Worm (Caenorhabditis elegans): ENCODE measurements around the gene lido-9.
A peak's percentile ranks its signal among the peaks of the same experiment; 100 is the strongest.
"Not testable (repeated sequence)": the region's sequence is repeated elsewhere in the genome, so short reads cannot be mapped to it uniquely, and the experiment has no call there.

The lido-9 gene

ce11 chrII:3030416-3030815, 29.8 kb downstream of the lido-9 start:
- TF ChIP-seq duxl-1 (tag; optimal IDR thresholded peaks at IDR 0.05; ENCODE audit: poor library complexity) (no peak), ceh-82 (tag; optimal IDR thresholded peaks at IDR 0.05) (no peak), zfp-2 (tag; optimal IDR thresholded peaks at IDR 0.05) (no peak), egl-27 (tag; optimal IDR thresholded peaks at IDR 0.05) (no peak), egl-43 (GFP tag; IDR thresholded peaks at IDR 0.05) (no peak)

ce11 chrII:3031292-3031691, 30.7 kb downstream of the lido-9 start:
- TF ChIP-seq F26F4.8 (GFP tag; conservative IDR thresholded peaks at IDR 0.05) (0 out of 2 replicates have a peak, but pooled peaks have one; percentile 17), tra-1 (GFP tag; IDR thresholded peaks at IDR 0.05) (0 out of 2 replicates have a peak, but pooled peaks have one; percentile 33), pha-4 (GFP tag; IDR thresholded peaks at IDR 0.05) (peak; percentile 45; the same call in 1 of the 2 replicates), vab-7 (GFP tag; IDR thresholded peaks at IDR 0.05) (0 out of 2 replicates have a peak, but pooled peaks have one; percentile 10), lin-38 (GFP tag; IDR thresholded peaks at IDR 0.05) (peak; percentile 47), dmd-8 (GFP tag; IDR thresholded peaks at IDR 0.05) (0 out of 2 replicates have a peak, but pooled peaks have one; percentile 59)
- not testable (repeated sequence) for TF ChIP-seq pha-4 (tag; optimal IDR thresholded peaks at IDR 0.05)

- TF ChIP-seq lsy-2 (tag; optimal IDR thresholded peaks at IDR 0.05); hlh-11 (tag; optimal IDR thresholded peaks at IDR 0.05); ceh-32 (tag; optimal IDR thresholded peaks at IDR 0.05; ENCODE audit: poor library complexity): not testable (repeated sequence)
Measured at ce11 chrII:3032480-3032879, 31.9 kb downstream of the lido-9 start, which contains the start of gene B0454.6. Gene B0454.6, plus strand, starts transcription at chrII:3032780.

- TF ChIP-seq vab-7 (GFP tag; IDR thresholded peaks at IDR 0.05) = no peak
- TF ChIP-seq lir-3 (tag; optimal IDR thresholded peaks at IDR 0.05) = no peak
- peak; percentile 75 for TF ChIP-seq set-16 (GFP tag; IDR thresholded peaks at IDR 0.05)
- TF ChIP-seq saeg-2 (GFP tag; IDR thresholded peaks at IDR 0.05) = no peak
- TF ChIP-seq Y5F2A.4 (GFP tag; optimal IDR thresholded peaks at IDR 0.05) = no peak
- TF ChIP-seq ceh-28 (tag; optimal IDR thresholded peaks at IDR 0.05) = peak; percentile 55
Measured at ce11 chrII:3034914-3035313, 34.3 kb downstream of the lido-9 start.

ce11 chrII:3036344-3036743, 35.8 kb downstream of the lido-9 start:
- no peak for TF ChIP-seq snpc-1.2 (GFP tag; IDR thresholded peaks at IDR 0.05)
- TF ChIP-seq aha-1 (tag) = peak; percentile 81
- TF ChIP-seq ZK337.2 (GFP tag; IDR thresholded peaks at IDR 0.05) = 0 out of 2 replicates have a peak, but pooled peaks have one; percentile 10
- no peak for TF ChIP-seq ZK546.5 (tag; optimal IDR thresholded peaks at IDR 0.05)
- no peak for TF ChIP-seq mdl-1 (tag; optimal IDR thresholded peaks at IDR 0.05)
- 0 out of 2 replicates have a peak, but pooled peaks have one; percentile 16 for TF ChIP-seq tra-1 (GFP tag; IDR thresholded peaks at IDR 0.05)
- TF ChIP-seq ceh-20 (GFP tag; IDR thresholded peaks at IDR 0.05) = peak; percentile 23; the same call in 1 of the 2 replicates
- TF ChIP-seq lin-38 (GFP tag; IDR thresholded peaks at IDR 0.05) = peak; percentile 45
- no peak for TF ChIP-seq F26F4.8 (GFP tag; conservative IDR thresholded peaks at IDR 0.05)
- no peak for TF ChIP-seq daf-12 (tag; optimal IDR thresholded peaks at IDR 0.05)
- TF ChIP-seq lir-3 (tag; optimal IDR thresholded peaks at IDR 0.05) = no peak

ce11 chrII:3038453-3038909, 37.9 kb downstream of the lido-9 start, which contains the start of the genes B0454.26 and B0454.5:
Gene B0454.26, minus strand, starts transcription at chrII:3038553.
Gene B0454.5, plus strand, starts transcription at chrII:3038859.
- no peak for TF ChIP-seq nhr-111 (GFP tag; optimal IDR thresholded peaks at IDR 0.05)
- TF ChIP-seq lin-13 (GFP tag; optimal IDR thresholded peaks at IDR 0.05) = no peak
- no peak for TF ChIP-seq madf-9 (GFP tag; conservative IDR thresholded peaks at IDR 0.05)
- TF ChIP-seq saeg-2 (GFP tag; IDR thresholded peaks at IDR 0.05) = no peak
- no peak for TF ChIP-seq set-16 (GFP tag; IDR thresholded peaks at IDR 0.05)
